Worm (Caenorhabditis elegans): ENCODE results near the gene tram-1.

- TF ChIP-seq K02D7.2 (tag; optimal IDR thresholded peaks at IDR 0.05) (no peak), ceh-34 (tag; optimal IDR thresholded peaks at IDR 0.05) (no peak), lim-6 (tag; optimal IDR thresholded peaks at IDR 0.05) (no peak), hlh-13 (GFP tag; optimal IDR thresholded peaks at IDR 0.05) (no peak), ref-2 (tag; optimal IDR thresholded peaks at IDR 0.05) (no peak), nhr-11 (tag; optimal IDR thresholded peaks at IDR 0.05) (no peak), pax-1 (tag; optimal IDR thresholded peaks at IDR 0.05) (no peak), zip-5 (tag; optimal IDR thresholded peaks at IDR 0.05) (no peak), elt-2 (tag; optimal IDR thresholded peaks at IDR 0.05) (no peak)
Observed at ce11 chrIV:10261061-10261460, 40.0 kb upstream of the tram-1 start.

Data from whole organism, late embryonic.